Worm (Caenorhabditis elegans): Measurements from ENCODE around the gene R07B1.5.

ce11 chrX:9848214-9848789, 15.1 kb upstream of the R07B1.5 start:
- TF ChIP-seq alr-1 (tag; optimal IDR thresholded peaks at IDR 0.05; ENCODE audit: borderline replicate concordance) (no peak), fos-1 (tag; optimal IDR thresholded peaks at IDR 0.05) (no peak), C16A3.4 (tag; optimal IDR thresholded peaks at IDR 0.05) (no peak), ztf-11 (tag; optimal IDR thresholded peaks at IDR 0.05) (no peak)

Data from whole organism, L1 larva.